Worm (Caenorhabditis elegans) whole organism, mixed stage, embryonic: ENCODE results near the gene str-92.

Experiments used
- M03D4.4 ChIP-seq: sonication (generic microtip); optimal IDR thresholded peaks from 2 replicates; lab custom pipeline; 2017; ENCODE audit warnings: mild to moderate bottlenecking, missing genetic modification characterization, missing compliant biosample characterization
- ceh-39 ChIP-seq: fragments of 150-350 bp; optimal IDR thresholded peaks from 2 replicates; lab custom pipeline; 2014; ENCODE audit warnings: missing biosample characterization, missing genetic modification characterization
- ceh-43 ChIP-seq: fragments of 200-800 bp; sonication (Bioruptor generic); optimal IDR thresholded peaks from 2 replicates; lab custom pipeline; 2018; ENCODE audit warnings: mild to moderate bottlenecking, missing genetic modification characterization, moderate library complexity, missing compliant biosample characterization
- ceh-83 ChIP-seq: fragments of 200-800 bp; sonication (Bioruptor generic); optimal IDR thresholded peaks from 2 replicates; lab custom pipeline; 2018; ENCODE audit warnings: mild to moderate bottlenecking, missing genetic modification characterization, missing compliant biosample characterization
- ces-1 ChIP-seq: fragments of 150-350 bp; optimal IDR thresholded peaks from 2 replicates; lab custom pipeline; 2014; ENCODE audit warnings: missing biosample characterization, missing genetic modification reagents, missing genetic modification characterization
- cnd-1 ChIP-seq: fragments of 200-800 bp; sonication (Bioruptor generic); optimal IDR thresholded peaks from 2 replicates; lab custom pipeline; 2018; ENCODE audit warnings: mild to moderate bottlenecking, missing genetic modification characterization, missing compliant biosample characterization
- drap-1 ChIP-seq: fragments of 200-800 bp; sonication (Bioruptor generic); optimal IDR thresholded peaks from 3 replicates; lab custom pipeline; 2018; ENCODE audit warnings: mild to moderate bottlenecking, missing genetic modification characterization, missing compliant biosample characterization
- elt-1 ChIP-seq: sonication (generic microtip); optimal IDR thresholded peaks from 2 replicates; lab custom pipeline; 2017; ENCODE audit warnings: missing genetic modification characterization, mild to moderate bottlenecking, missing compliant biosample characterization, antibody characterized with exemption, moderate library complexity, borderline replicate concordance; ENCODE audit not compliant: insufficient read depth
- elt-3 ChIP-seq: fragments of 150-350 bp; optimal IDR thresholded peaks from 2 replicates; lab custom pipeline; 2014; ENCODE audit warnings: missing biosample characterization, missing genetic modification characterization
- flh-1 ChIP-seq: fragments of 200-800 bp; sonication (Bioruptor generic); optimal IDR thresholded peaks from 2 replicates; lab custom pipeline; 2018; ENCODE audit warnings: mild to moderate bottlenecking, missing genetic modification characterization, moderate library complexity, missing compliant biosample characterization
- ham-2 ChIP-seq: fragments of 200-800 bp; sonication (Bioruptor generic); optimal IDR thresholded peaks from 2 replicates; lab custom pipeline; 2018; ENCODE audit warnings: mild to moderate bottlenecking, missing genetic modification characterization, missing compliant biosample characterization
- hlh-1 ChIP-seq: fragments of 150-350 bp; optimal IDR thresholded peaks from 2 replicates; lab custom pipeline; 2014; ENCODE audit warnings: missing biosample characterization, missing genetic modification reagents, missing genetic modification characterization
- lin-32 ChIP-seq: fragments of 200-800 bp; sonication (Bioruptor generic); optimal IDR thresholded peaks from 2 replicates; lab custom pipeline; 2018; ENCODE audit warnings: mild to moderate bottlenecking, missing genetic modification characterization, missing compliant biosample characterization
- mab-5 ChIP-seq: fragments of 150-350 bp; optimal IDR thresholded peaks from 2 replicates; lab custom pipeline; 2014; ENCODE audit warnings: missing biosample characterization, missing genetic modification characterization
- mep-1 ChIP-seq: fragments of 150-350 bp; optimal IDR thresholded peaks from 2 replicates; lab custom pipeline; 2017; ENCODE audit warnings: missing biosample characterization, missing genetic modification reagents, missing genetic modification characterization, inconsistent platforms
- mls-2 ChIP-seq: sonication (generic microtip); optimal IDR thresholded peaks from 2 replicates; lab custom pipeline; 2016; ENCODE audit warnings: mild to moderate bottlenecking, missing genetic modification characterization, moderate library complexity, missing compliant biosample characterization
- nhr-12 ChIP-seq: fragments of 150-350 bp; optimal IDR thresholded peaks from 2 replicates; lab custom pipeline; 2014; ENCODE audit warnings: missing biosample characterization, missing genetic modification characterization
- nhr-2 ChIP-seq: fragments of 150-350 bp; optimal IDR thresholded peaks from 2 replicates; lab custom pipeline; 2014; ENCODE audit warnings: missing biosample characterization, missing genetic modification characterization
- nhr-237 ChIP-seq: fragments of 150-350 bp; optimal IDR thresholded peaks from 2 replicates; lab custom pipeline; 2014; ENCODE audit warnings: missing biosample characterization, missing genetic modification characterization
- nhr-28 ChIP-seq: fragments of 150-350 bp; optimal IDR thresholded peaks from 2 replicates; lab custom pipeline; 2014; ENCODE audit warnings: missing biosample characterization, missing genetic modification characterization
- nhr-76 ChIP-seq: sonication (generic microtip); optimal IDR thresholded peaks from 2 replicates; lab custom pipeline; 2017; ENCODE audit warnings: missing biosample characterization, missing genetic modification characterization
- pha-4 ChIP-seq: fragments of 150-350 bp; optimal IDR thresholded peaks from 2 replicates; lab custom pipeline; 2018; ENCODE audit warnings: missing biosample characterization, missing genetic modification reagents, missing genetic modification characterization
- sem-2 ChIP-seq: fragments of 200-800 bp; sonication (Bioruptor generic); optimal IDR thresholded peaks from 2 replicates; lab custom pipeline; 2018; ENCODE audit warnings: mild to moderate bottlenecking, missing genetic modification characterization, missing compliant biosample characterization
- snpc-4 ChIP-seq: fragments of 150-350 bp; optimal IDR thresholded peaks from 2 replicates; lab custom pipeline; 2014; ENCODE audit warnings: missing biosample characterization, missing genetic modification characterization
- sptf-1 ChIP-seq: sonication (generic microtip); optimal IDR thresholded peaks from 2 replicates; lab custom pipeline; 2017; ENCODE audit warnings: mild to moderate bottlenecking, missing genetic modification characterization, moderate library complexity, missing compliant biosample characterization
- tbx-8 ChIP-seq: fragments of 200-800 bp; sonication (Bioruptor generic); optimal IDR thresholded peaks from 2 replicates; lab custom pipeline; 2018; ENCODE audit warnings: mild to moderate bottlenecking, missing genetic modification characterization, moderate library complexity, missing compliant biosample characterization
- unc-120 ChIP-seq: sonication (generic microtip); optimal IDR thresholded peaks from 2 replicates; lab custom pipeline; 2017; ENCODE audit warnings: missing genetic modification characterization, missing compliant biosample characterization; ENCODE audit not compliant: poor library complexity, severe bottlenecking
- unc-39 ChIP-seq: fragments of 150-350 bp; optimal IDR thresholded peaks from 2 replicates; lab custom pipeline; 2014; ENCODE audit warnings: missing biosample characterization, missing genetic modification characterization
- unc-62 ChIP-seq: fragments of 150-350 bp; optimal IDR thresholded peaks from 2 replicates; lab custom pipeline; 2014; ENCODE audit warnings: missing biosample characterization, missing genetic modification reagents, missing genetic modification characterization
- zip-8 ChIP-seq: fragments of 150-350 bp; optimal IDR thresholded peaks from 2 replicates; lab custom pipeline; 2014; ENCODE audit warnings: missing biosample characterization, missing genetic modification characterization
- ztf-11 ChIP-seq: fragments of 150-350 bp; optimal IDR thresholded peaks from 2 replicates; lab custom pipeline; 2014; ENCODE audit warnings: missing biosample characterization, missing genetic modification characterization

The str-92 gene

ce11 chrV:17718647-17719046 lies 42.2 kb upstream of the str-92 start, which contains the start of gene str-77:
Gene str-77, plus strand, starts transcription at chrV:17718947.
- TF ChIP-seq mep-1 (no peak), nhr-76 (no peak), pha-4 (tag; lab: Kevin White, UChicago) (no peak), unc-62 (GFP tag; lab: Kevin White, UChicago) (no peak), sptf-1 (no peak), unc-39 (tag; lab: Kevin White, UChicago) (no peak)

- TF ChIP-seq ceh-43 (GFP tag; lab: Kevin White, UChicago) (no peak), ces-1 (GFP tag; lab: Kevin White, UChicago) (no peak), flh-1 (GFP tag; lab: Kevin White, UChicago) (no peak), cnd-1 (no peak)
Observed at ce11 chrV:17714330-17714729, 37.9 kb upstream of the str-92 start, which contains the start of gene twk-33. Gene twk-33, minus strand, starts transcription at chrV:17714377.

DNA sequence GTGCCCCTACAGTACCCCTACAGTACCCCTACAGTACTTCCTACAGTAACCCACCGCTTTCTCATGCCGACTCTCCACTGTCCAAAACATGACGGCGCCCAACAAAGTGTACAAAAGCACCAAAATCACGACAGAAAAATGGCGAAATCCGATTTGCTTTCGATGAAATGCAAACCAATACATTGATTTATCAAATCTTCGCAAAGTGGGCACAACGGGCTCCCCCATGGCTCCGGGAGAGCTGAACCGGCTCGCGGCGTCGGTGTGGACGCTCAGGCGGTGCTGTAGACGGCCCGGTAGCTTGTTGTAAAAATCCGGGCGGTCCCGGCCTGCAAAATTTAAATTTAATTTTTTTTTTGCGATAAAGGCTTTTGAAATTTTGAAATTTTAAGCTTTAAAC lies 35.9 kb upstream of the str-92 start:
- no peak for TF ChIP-seq pha-4 (tag; lab: Kevin White, UChicago)
- TF ChIP-seq nhr-28 (tag; lab: Kevin White, UChicago), result no peak
- no peak for TF ChIP-seq lin-32 (GFP tag; lab: Kevin White, UChicago)
- no peak for TF ChIP-seq tbx-8 (GFP tag; lab: Kevin White, UChicago)
- TF ChIP-seq flh-1 (GFP tag; lab: Kevin White, UChicago), result no peak
- no peak for TF ChIP-seq ceh-43 (GFP tag; lab: Kevin White, UChicago)
- TF ChIP-seq nhr-237, result no peak
- TF ChIP-seq nhr-76, result no peak
- no peak for TF ChIP-seq unc-120 (tag; lab: Kevin White, UChicago)
- TF ChIP-seq, all 35 proteins: peak for 0

- TF ChIP-seq ceh-83 (GFP tag; lab: Kevin White, UChicago), result no peak
- TF ChIP-seq cnd-1, result no peak
- no peak for TF ChIP-seq elt-3 (tag; lab: Kevin White, UChicago)
- no peak for TF ChIP-seq ceh-39 (tag; lab: Kevin White, UChicago)
Observed at ce11 chrV:17707022-17707421, 30.6 kb upstream of the str-92 start, which contains the start of gene srh-31. Gene srh-31, plus strand, starts transcription at chrV:17707322.

ce11 chrV:17706217-17706806 lies 29.9 kb upstream of the str-92 start:
- TF ChIP-seq ces-1 (GFP tag; lab: Kevin White, UChicago), result no peak
- no peak for TF ChIP-seq pha-4 (tag; lab: Kevin White, UChicago)
- no peak for TF ChIP-seq ceh-83 (GFP tag; lab: Kevin White, UChicago)
- no peak for TF ChIP-seq hlh-1 (tag; lab: Kevin White, UChicago)
- no peak for TF ChIP-seq nhr-28 (tag; lab: Kevin White, UChicago)
- TF ChIP-seq snpc-4, result no peak
- no peak for TF ChIP-seq sem-2
- no peak for TF ChIP-seq M03D4.4 (tag; lab: Kevin White, UChicago)
- no peak for TF ChIP-seq nhr-76
- TF ChIP-seq elt-1, result no peak
- no peak for TF ChIP-seq elt-3 (tag; lab: Kevin White, UChicago)
- no peak for TF ChIP-seq tbx-8 (GFP tag; lab: Kevin White, UChicago)
- TF ChIP-seq nhr-2 (tag; lab: Kevin White, UChicago), result no peak
- TF ChIP-seq flh-1 (GFP tag; lab: Kevin White, UChicago), result no peak
- no peak for TF ChIP-seq unc-120 (tag; lab: Kevin White, UChicago)
- no peak for TF ChIP-seq ceh-43 (GFP tag; lab: Kevin White, UChicago)
- no peak for TF ChIP-seq ham-2
- no peak for TF ChIP-seq unc-39 (tag; lab: Kevin White, UChicago)
- no peak for TF ChIP-seq mab-5 (tag; lab: Kevin White, UChicago)

- TF ChIP-seq drap-1 (GFP tag; lab: Kevin White, UChicago) (no peak), zip-8 (tag; lab: Kevin White, UChicago) (no peak), unc-120 (tag; lab: Kevin White, UChicago) (no peak), ceh-43 (GFP tag; lab: Kevin White, UChicago) (no peak), elt-1 (no peak), lin-32 (GFP tag; lab: Kevin White, UChicago) (no peak), unc-62 (GFP tag; lab: Kevin White, UChicago) (no peak), ceh-83 (GFP tag; lab: Kevin White, UChicago) (no peak), nhr-237 (no peak), nhr-76 (no peak), nhr-12 (tag; lab: Kevin White, UChicago) (no peak), mls-2 (no peak), sem-2 (no peak), mab-5 (tag; lab: Kevin White, UChicago) (no peak), ham-2 (no peak), snpc-4 (no peak), ztf-11 (no peak)
Observed at ce11 chrV:17705814-17706213, 29.4 kb upstream of the str-92 start, which contains the start of gene W06D12.6. Gene W06D12.6, plus strand, starts transcription at chrV:17706114.
